Worm (Caenorhabditis elegans) whole organism, L1 larva: Measurements from ENCODE around the gene dhs-11.
A peak's percentile ranks its signal among the peaks of the same experiment; 100 is the strongest.

ENCODE experiments used
- C16A3.4 ChIP-seq: fragments of 150-350 bp; optimal IDR thresholded peaks from 2 replicates; lab custom pipeline; 2014; ENCODE audit warnings: missing biosample characterization, missing genetic modification characterization
- F16B12.6 ChIP-seq: fragments of 150-350 bp; optimal IDR thresholded peaks from 2 replicates; lab custom pipeline; 2014; ENCODE audit warnings: missing biosample characterization, missing genetic modification characterization
- aha-1 ChIP-seq: fragments of 150-350 bp; optimal IDR thresholded peaks from 2 replicates; lab custom pipeline; 2014; ENCODE audit warnings: missing biosample characterization, missing genetic modification characterization
- alr-1 ChIP-seq: fragments of 200-800 bp; sonication (Bioruptor generic); optimal IDR thresholded peaks from 2 replicates; lab custom pipeline; 2018; ENCODE audit warnings: borderline replicate concordance, mild to moderate bottlenecking, missing genetic modification characterization, missing compliant biosample characterization
- ceh-8 ChIP-seq: fragments of 200-800 bp; sonication (Bioruptor generic); optimal IDR thresholded peaks from 2 replicates; lab custom pipeline; 2018; ENCODE audit warnings: mild to moderate bottlenecking, missing genetic modification characterization, moderate library complexity, missing compliant biosample characterization
- ceh-82 ChIP-seq, 3 experiments: fragments of 150-350 bp in 1 of 3; sonication (generic microtip) in 2 of 3; optimal IDR thresholded peaks; 2 replicates each; lab custom pipeline; 2014 to 2017; ENCODE audit warnings: missing biosample characterization in 3 of 3, missing genetic modification characterization in 3 of 3
- ceh-88 ChIP-seq: fragments of 200-800 bp; sonication (Bioruptor generic); IDR thresholded peaks from 2 replicates; pipeline ENCODE4 v1.3.6; 2022; ENCODE audit warnings: missing genetic modification characterization, missing compliant biosample characterization
- ces-1 ChIP-seq: fragments of 150-350 bp; optimal IDR thresholded peaks from 2 replicates; lab custom pipeline; 2014; ENCODE audit warnings: missing biosample characterization, missing genetic modification reagents, missing genetic modification characterization
- dpl-1 ChIP-seq, 3 experiments: fragments of 150-350 bp in 2 of 3; sonication (generic microtip) in 1 of 3; optimal IDR thresholded peaks; 2 replicates each; lab custom pipeline; 2014 to 2017; ENCODE audit warnings: missing biosample characterization in 3 of 3, missing genetic modification characterization in 3 of 3, missing genetic modification reagents in 3 of 3
- efl-3 ChIP-seq: fragments of 200-800 bp; sonication (Bioruptor generic); optimal IDR thresholded peaks from 2 replicates; lab custom pipeline; 2018; ENCODE audit warnings: mild to moderate bottlenecking, missing genetic modification characterization, missing compliant biosample characterization
- egl-13 ChIP-seq: sonication (generic microtip); optimal IDR thresholded peaks from 2 replicates; lab custom pipeline; 2016; ENCODE audit warnings: missing genotype, missing genetic modification reagents, missing genetic modification characterization, missing compliant biosample characterization
- egl-27 ChIP-seq, 2 experiments: fragments of 150-350 bp in 1 of 2; sonication (generic microtip); optimal IDR thresholded peaks; 3 replicates each; lab custom pipeline; 2017 to 2018; ENCODE audit warnings: missing biosample characterization in 2 of 2, missing genetic modification characterization in 2 of 2, missing genetic modification reagents in 2 of 2
- fkh-10 ChIP-seq: sonication (generic microtip); optimal IDR thresholded peaks from 2 replicates; lab custom pipeline; 2017; ENCODE audit warnings: missing biosample characterization, missing genetic modification reagents, missing genetic modification characterization
- fkh-4 ChIP-seq: sonication (generic microtip); optimal IDR thresholded peaks from 2 replicates; lab custom pipeline; 2016; ENCODE audit warnings: missing compliant biosample characterization, missing genetic modification characterization, borderline replicate concordance
- fos-1 ChIP-seq: fragments of 150-350 bp; optimal IDR thresholded peaks from 2 replicates; lab custom pipeline; 2014; ENCODE audit warnings: missing biosample characterization, missing genetic modification characterization
- grh-1 ChIP-seq: fragments of 200-800 bp; sonication (Bioruptor generic); IDR thresholded peaks from 2 replicates; pipeline ENCODE4 v1.3.6; 2022; ENCODE audit warnings: missing genetic modification reagents, missing genetic modification characterization, missing compliant biosample characterization
- hlh-4 ChIP-seq: sonication (generic microtip); optimal IDR thresholded peaks from 2 replicates; lab custom pipeline; 2016; ENCODE audit warnings: mild to moderate bottlenecking, missing genetic modification characterization, missing compliant biosample characterization
- isw-1 ChIP-seq: fragments of 200-800 bp; sonication (Bioruptor generic); IDR thresholded peaks from 2 replicates; pipeline ENCODE4 v1.3.6; 2022; ENCODE audit warnings: missing genetic modification characterization, missing compliant biosample characterization
- jun-1 ChIP-seq: fragments of 150-350 bp; optimal IDR thresholded peaks from 2 replicates; lab custom pipeline; 2014; ENCODE audit warnings: missing biosample characterization, missing genetic modification reagents, missing genetic modification characterization
- lin-13 ChIP-seq: fragments of 150-350 bp; optimal IDR thresholded peaks from 2 replicates; lab custom pipeline; 2014; ENCODE audit warnings: missing biosample characterization, missing genetic modification reagents, missing genetic modification characterization
- lin-14 ChIP-seq: fragments of 200-800 bp; sonication (Bioruptor generic); optimal IDR thresholded peaks from 2 replicates; lab custom pipeline; 2018; ENCODE audit warnings: mild to moderate bottlenecking, missing genetic modification characterization, moderate library complexity, missing compliant biosample characterization
- lin-15B ChIP-seq: fragments of 150-350 bp; sonication (generic microtip); optimal IDR thresholded peaks from 3 replicates; lab custom pipeline; 2014; ENCODE audit warnings: missing biosample characterization, missing genetic modification characterization
- lin-35 ChIP-seq, 2 experiments: fragments of 150-350 bp; optimal IDR thresholded peaks; 2 replicates each; lab custom pipeline; 2014; ENCODE audit warnings: missing biosample characterization in 2 of 2, missing genetic modification characterization in 2 of 2, missing genetic modification reagents in 2 of 2
- mab-9 ChIP-seq: fragments of 200-800 bp; sonication (Bioruptor generic); IDR thresholded peaks from 2 replicates; pipeline ENCODE4 v1.3.6; 2022; ENCODE audit warnings: missing genetic modification reagents, missing genetic modification characterization, missing compliant biosample characterization
- mef-2 ChIP-seq: fragments of 150-350 bp; optimal IDR thresholded peaks from 2 replicates; lab custom pipeline; 2014; ENCODE audit warnings: missing biosample characterization, missing genetic modification characterization
- mep-1 ChIP-seq: fragments of 150-350 bp; optimal IDR thresholded peaks from 2 replicates; lab custom pipeline; 2014; ENCODE audit warnings: missing biosample characterization, missing genetic modification characterization
- nhr-12 ChIP-seq: sonication (generic microtip); optimal IDR thresholded peaks from 2 replicates; lab custom pipeline; 2017; ENCODE audit warnings: missing biosample characterization, missing genetic modification characterization
- nhr-20 ChIP-seq: sonication (generic microtip); optimal IDR thresholded peaks from 2 replicates; lab custom pipeline; 2016; ENCODE audit warnings: mild to moderate bottlenecking, missing genetic modification characterization, missing compliant biosample characterization
- nhr-47 ChIP-seq: sonication (generic microtip); optimal IDR thresholded peaks from 2 replicates; lab custom pipeline; 2016; ENCODE audit warnings: mild to moderate bottlenecking, missing genetic modification characterization, moderate library complexity, missing compliant biosample characterization
- nhr-71 ChIP-seq: sonication (generic microtip); optimal IDR thresholded peaks from 2 replicates; lab custom pipeline; 2016; ENCODE audit warnings: mild to moderate bottlenecking, missing genetic modification characterization, moderate library complexity, missing compliant biosample characterization
- nhr-76 ChIP-seq: sonication (generic microtip); optimal IDR thresholded peaks from 2 replicates; lab custom pipeline; 2017; ENCODE audit warnings: missing biosample characterization, missing genetic modification characterization
- nhr-77 ChIP-seq: fragments of 150-350 bp; optimal IDR thresholded peaks from 2 replicates; lab custom pipeline; 2014; ENCODE audit warnings: missing biosample characterization, missing genetic modification characterization
- nhr-84 ChIP-seq: sonication (generic microtip); optimal IDR thresholded peaks from 2 replicates; lab custom pipeline; 2017; ENCODE audit warnings: missing biosample characterization, missing genetic modification characterization
- nhr-90 ChIP-seq: sonication (generic microtip); optimal IDR thresholded peaks from 2 replicates; lab custom pipeline; 2016; ENCODE audit warnings: mild to moderate bottlenecking, missing genetic modification characterization, missing compliant biosample characterization; ENCODE audit not compliant: poor library complexity
- pax-3 ChIP-seq: fragments of 200-800 bp; sonication (Bioruptor generic); optimal IDR thresholded peaks from 2 replicates; lab custom pipeline; 2018; ENCODE audit warnings: mild to moderate bottlenecking, missing genetic modification characterization, moderate library complexity, missing compliant biosample characterization
- rnt-1 ChIP-seq: sonication (generic microtip); optimal IDR thresholded peaks from 2 replicates; lab custom pipeline; 2016; ENCODE audit warnings: mild to moderate bottlenecking, missing genetic modification characterization, moderate library complexity, missing compliant biosample characterization
- skn-1 ChIP-seq: fragments of 150-350 bp; optimal IDR thresholded peaks from 2 replicates; lab custom pipeline; 2014; ENCODE audit warnings: missing biosample characterization, missing genetic modification characterization
- snu-23 ChIP-seq: sonication (generic microtip); optimal IDR thresholded peaks from 2 replicates; lab custom pipeline; 2016; ENCODE audit warnings: missing genetic modification characterization, missing compliant biosample characterization
- sox-4 ChIP-seq: sonication (generic microtip); optimal IDR thresholded peaks from 2 replicates; lab custom pipeline; 2016; ENCODE audit warnings: missing genetic modification characterization, missing compliant biosample characterization
- sptf-1 ChIP-seq: fragments of 150-350 bp; optimal IDR thresholded peaks from 2 replicates; lab custom pipeline; 2014; ENCODE audit warnings: missing biosample characterization, missing genetic modification characterization
- sup-37 ChIP-seq: fragments of 200-800 bp; sonication (Bioruptor generic); optimal IDR thresholded peaks from 2 replicates; lab custom pipeline; 2018; ENCODE audit warnings: mild to moderate bottlenecking, missing genetic modification characterization, missing compliant biosample characterization
- swsn-7 ChIP-seq: sonication (generic microtip); optimal IDR thresholded peaks from 2 replicates; lab custom pipeline; 2016; ENCODE audit warnings: missing genetic modification characterization, missing compliant biosample characterization
- tbx-2 ChIP-seq: sonication (generic microtip); optimal IDR thresholded peaks from 2 replicates; lab custom pipeline; 2016; ENCODE audit warnings: missing genetic modification characterization, missing compliant biosample characterization
- tlp-1 ChIP-seq: fragments of 150-350 bp; optimal IDR thresholded peaks from 2 replicates; lab custom pipeline; 2014; ENCODE audit warnings: missing biosample characterization, missing genetic modification characterization
- unc-98 ChIP-seq: fragments of 200-800 bp; sonication (Bioruptor generic); IDR thresholded peaks from 2 replicates; pipeline ENCODE4 v1.3.6; 2022; ENCODE audit warnings: missing genetic modification characterization, missing compliant biosample characterization
- vab-15 ChIP-seq: sonication (generic microtip); optimal IDR thresholded peaks from 2 replicates; lab custom pipeline; 2017; ENCODE audit warnings: missing genotype, mild to moderate bottlenecking, missing genetic modification characterization, missing compliant biosample characterization
- xbp-1 ChIP-seq: sonication (generic microtip); optimal IDR thresholded peaks from 2 replicates; lab custom pipeline; 2016; ENCODE audit warnings: missing genetic modification characterization, missing compliant biosample characterization
- zip-4 ChIP-seq: fragments of 200-800 bp; sonication (Bioruptor generic); optimal IDR thresholded peaks from 2 replicates; lab custom pipeline; 2018; ENCODE audit warnings: mild to moderate bottlenecking, missing genetic modification characterization, moderate library complexity, missing compliant biosample characterization
- ztf-11 ChIP-seq, 2 experiments: sonication (generic microtip); optimal IDR thresholded peaks; 2 replicates each; lab custom pipeline; 2016 to 2017; ENCODE audit warnings: missing genetic modification characterization in 2 of 2, missing biosample characterization in 1 of 2, missing compliant biosample characterization in 1 of 2

The dhs-11 gene

ce11 chrIII:10634034-10634433 lies 8.6 kb downstream of the dhs-11 start (continued):
- TF ChIP-seq snu-23 (GFP tag; lab: Kevin White, UChicago) (peak; percentile 86), mab-9 (GFP tag; lab: Robert Waterston, UW) (peak; percentile 74), ces-1 (GFP tag; lab: Kevin White, UChicago) (no peak), swsn-7 (tag; lab: Kevin White, UChicago) (peak; percentile 92), vab-15 (tag; lab: Kevin White, UChicago) (no peak), ceh-82 (tag; optimal IDR thresholded peaks at IDR 0.05; lab: Kevin White, UChicago) (peak; percentile 64 to 97 (median 89)), nhr-12 (tag; lab: Kevin White, UChicago) (no peak), isw-1 (peak; percentile 68), efl-3 (GFP tag; lab: Kevin White, UChicago) (no peak), dpl-1 (GFP tag; optimal IDR thresholded peaks at IDR 0.05; lab: Kevin White, UChicago) (peak; percentile 51 to 70 (median 58)), aha-1 (tag; lab: Kevin White, UChicago) (peak; percentile 91), nhr-90 (peak; percentile 89), fos-1 (tag; lab: Kevin White, UChicago) (peak; percentile 46), zip-4 (peak; percentile 72), tlp-1 (tag; lab: Kevin White, UChicago) (no peak), nhr-77 (tag; lab: Kevin White, UChicago) (peak; percentile 74), nhr-84 (tag; lab: Kevin White, UChicago) (no peak), nhr-47 (tag; lab: Kevin White, UChicago) (peak; percentile 92), pax-3 (tag; lab: Kevin White, UChicago) (peak; percentile 68), tbx-2 (peak; percentile 91), fkh-4 (tag; lab: Kevin White, UChicago) (no peak), ceh-88 (GFP tag; lab: Robert Waterston, UW) (peak; percentile 52; the same call in 1 of the 2 replicates), rnt-1 (tag; lab: Kevin White, UChicago) (peak; percentile 88), sup-37 (GFP tag; lab: Kevin White, UChicago) (peak; percentile 51), lin-14 (GFP tag; lab: Kevin White, UChicago) (peak; percentile 98), mep-1 (tag; lab: Kevin White, UChicago) (peak; percentile 58), grh-1 (peak; percentile 86), mef-2 (peak; percentile 85), F16B12.6 (tag; lab: Kevin White, UChicago) (peak; percentile 64), lin-35 (GFP tag; optimal IDR thresholded peaks at IDR 0.05; lab: Kevin White, UChicago) (peak; percentile 68 to 71), nhr-20 (tag; lab: Kevin White, UChicago) (peak; percentile 87), lin-13 (peak; percentile 87), sox-4 (peak; percentile 57), ztf-11 (tag; optimal IDR thresholded peaks at IDR 0.05; lab: Kevin White, UChicago) (peak in 1 of 2 experiments; percentile 82), nhr-76 (tag; lab: Kevin White, UChicago) (no peak), sptf-1 (no peak), egl-27 (tag; optimal IDR thresholded peaks at IDR 0.05; lab: Kevin White, UChicago) (peak; percentile 60 to 75), egl-13 (tag; lab: Kevin White, UChicago) (peak; percentile 89), skn-1 (peak; percentile 67), jun-1 (peak; percentile 87), alr-1 (tag; lab: Kevin White, UChicago) (no peak), hlh-4 (tag; lab: Kevin White, UChicago) (peak; percentile 49), lin-15B (tag; lab: Kevin White, UChicago) (peak; percentile 27), fkh-10 (peak; percentile 75), nhr-71 (peak; percentile 94), xbp-1 (tag; lab: Kevin White, UChicago) (peak; percentile 86), C16A3.4 (tag; lab: Kevin White, UChicago) (peak; percentile 78), ceh-8 (GFP tag; lab: Kevin White, UChicago) (peak; percentile 98), unc-98 (GFP tag; lab: Robert Waterston, UW) (peak; percentile 59)
- TF ChIP-seq, all 84 proteins: peak for 59
